Worm (Caenorhabditis elegans) whole organism, L4/young adult: ENCODE measurements around the gene T18D3.9.

Experiments used
- W03F9.2 ChIP-seq: fragments of 150-350 bp; optimal IDR thresholded peaks from 2 replicates; lab custom pipeline; 2014; ENCODE audit warnings: missing biosample characterization, missing genetic modification characterization
- dao-5 ChIP-seq: sonication (generic microtip); optimal IDR thresholded peaks from 2 replicates; lab custom pipeline; 2016; ENCODE audit warnings: missing genotype, missing genetic modification characterization, moderate library complexity, missing compliant biosample characterization
- him-1 ChIP-seq: sonication (generic microtip); optimal IDR thresholded peaks from 2 replicates; lab custom pipeline; 2016; ENCODE audit warnings: missing genotype, missing genetic modification reagents, missing genetic modification characterization, missing compliant biosample characterization

DNA sequence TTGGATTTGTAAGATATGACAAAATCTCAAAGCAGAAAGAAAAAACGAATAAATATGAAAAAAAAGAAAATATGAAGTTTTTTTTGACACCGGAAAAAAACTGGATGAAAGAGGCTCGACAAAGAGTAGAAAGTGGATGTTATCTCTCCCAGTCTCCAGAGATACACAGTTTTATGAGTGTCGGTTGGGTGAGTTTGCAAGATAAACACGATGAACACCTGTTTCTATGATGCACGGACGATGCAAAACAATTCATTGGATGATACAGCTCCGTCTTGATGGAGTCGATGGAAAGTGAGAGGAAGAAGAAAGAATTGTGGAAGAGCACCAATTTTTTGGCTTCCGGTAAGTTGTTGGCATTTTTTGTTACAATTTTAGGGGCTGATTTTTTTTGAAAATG, 38.4 kb downstream of the T18D3.9 start:
- no peak for TF ChIP-seq him-1 (tag; lab: Kevin White, UChicago)
- TF ChIP-seq W03F9.2 (tag; lab: Kevin White, UChicago), result no peak
- no peak for TF ChIP-seq dao-5
